Worm (Caenorhabditis elegans) whole organism, L4/young adult: ENCODE data around the gene gst-36.

ENCODE experiments used
- W03F9.2 ChIP-seq: fragments of 150-350 bp; optimal IDR thresholded peaks from 2 replicates; lab custom pipeline; 2014; ENCODE audit warnings: missing biosample characterization, missing genetic modification characterization
- dao-5 ChIP-seq: sonication (generic microtip); optimal IDR thresholded peaks from 2 replicates; lab custom pipeline; 2016; ENCODE audit warnings: missing genotype, missing genetic modification characterization, moderate library complexity, missing compliant biosample characterization
- him-1 ChIP-seq: sonication (generic microtip); optimal IDR thresholded peaks from 2 replicates; lab custom pipeline; 2016; ENCODE audit warnings: missing genotype, missing genetic modification reagents, missing genetic modification characterization, missing compliant biosample characterization

Gene gst-36

ce11 chrX:9822606-9823264 lies 40.0 kb downstream of the gst-36 start:
- TF ChIP-seq him-1 (tag; lab: Kevin White, UChicago), result no peak
- peak; percentile 14 for TF ChIP-seq dao-5 (tag; lab: Kevin White, UChicago)

- TF ChIP-seq dao-5 (tag; lab: Kevin White, UChicago) (no peak), him-1 (tag; lab: Kevin White, UChicago) (no peak), W03F9.2 (no peak)
Observed at ce11 chrX:9822173-9822572, 40.6 kb downstream of the gst-36 start, which contains the start of gene dpy-22. dpy-22 (minus strand) TSS chrX:9822273.

ce11 chrX:9814132-9814811 lies 48.5 kb downstream of the gst-36 start:
- TF ChIP-seq W03F9.2 (no peak), dao-5 (tag; lab: Kevin White, UChicago) (no peak), him-1 (tag; lab: Kevin White, UChicago) (no peak)
